Fruit fly (Drosophila melanogaster): Measurements from ENCODE around the gene ImpL1.

The ImpL1 gene

DNA sequence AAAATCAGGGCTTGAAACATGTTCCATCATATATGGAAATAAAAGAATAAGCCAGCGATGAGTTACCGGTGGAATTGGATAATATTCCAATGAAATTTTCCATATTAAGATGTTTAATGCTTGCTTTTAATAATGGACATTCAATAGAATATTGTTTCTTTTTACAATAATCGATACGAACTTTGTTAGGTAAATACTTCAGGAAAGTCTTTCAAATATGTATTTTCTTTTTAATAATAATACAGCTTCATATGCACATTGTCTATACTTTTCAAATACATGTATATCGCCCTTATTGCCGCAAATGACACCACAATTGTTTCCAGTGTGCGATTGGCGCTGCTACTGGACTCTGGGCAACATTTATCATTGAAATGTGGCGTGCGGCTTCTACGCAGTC lies 24.3 kb downstream of the ImpL1 start:
- TF ChIP-seq gl (tag; optimal IDR thresholded peaks at IDR 0.05) (no peak), CG14655 (GFP tag; optimal IDR thresholded peaks at IDR 0.05) (peak; percentile 67), Pif1B (GFP tag; optimal IDR thresholded peaks at IDR 0.05) (peak; percentile 42), CG9948 (tag; optimal IDR thresholded peaks at IDR 0.05) (peak; percentile 40), CG8159 (tag; optimal IDR thresholded peaks at IDR 0.05) (peak; percentile 72), CG12605 (GFP tag; IDR thresholded peaks at IDR 0.05) (no peak), CG32121 (GFP tag; IDR thresholded peaks at IDR 0.05) (no peak), CG15710 (tag; optimal IDR thresholded peaks at IDR 0.05) (peak; percentile 52), EcR (GFP tag; optimal IDR thresholded peaks at IDR 0.05) (no peak), Ets98B (GFP tag; IDR thresholded peaks at IDR 0.05) (no peak), D1 (tag; optimal IDR thresholded peaks at IDR 0.05) (peak; percentile 26), CG13204 (GFP tag; optimal IDR thresholded peaks at IDR 0.05) (peak; percentile 7), CG4496 (GFP tag; IDR thresholded peaks at IDR 0.05) (no peak), CG10348 (GFP tag; IDR thresholded peaks at IDR 0.05) (no peak), CG8301 (tag; optimal IDR thresholded peaks at IDR 0.05) (peak; percentile 29), CG34367 (tag; optimal IDR thresholded peaks at IDR 0.05) (peak; percentile 35), Pif1A (GFP tag; optimal IDR thresholded peaks at IDR 0.05) (peak; percentile 38), CG17806 (tag; optimal IDR thresholded peaks at IDR 0.05) (peak; percentile 46), rn (GFP tag; IDR thresholded peaks at IDR 0.05) (no peak), Snoo (tag; optimal IDR thresholded peaks at IDR 0.05) (peak; percentile 41), fd96Ca (GFP tag; IDR thresholded peaks at IDR 0.05) (no peak)

DNA sequence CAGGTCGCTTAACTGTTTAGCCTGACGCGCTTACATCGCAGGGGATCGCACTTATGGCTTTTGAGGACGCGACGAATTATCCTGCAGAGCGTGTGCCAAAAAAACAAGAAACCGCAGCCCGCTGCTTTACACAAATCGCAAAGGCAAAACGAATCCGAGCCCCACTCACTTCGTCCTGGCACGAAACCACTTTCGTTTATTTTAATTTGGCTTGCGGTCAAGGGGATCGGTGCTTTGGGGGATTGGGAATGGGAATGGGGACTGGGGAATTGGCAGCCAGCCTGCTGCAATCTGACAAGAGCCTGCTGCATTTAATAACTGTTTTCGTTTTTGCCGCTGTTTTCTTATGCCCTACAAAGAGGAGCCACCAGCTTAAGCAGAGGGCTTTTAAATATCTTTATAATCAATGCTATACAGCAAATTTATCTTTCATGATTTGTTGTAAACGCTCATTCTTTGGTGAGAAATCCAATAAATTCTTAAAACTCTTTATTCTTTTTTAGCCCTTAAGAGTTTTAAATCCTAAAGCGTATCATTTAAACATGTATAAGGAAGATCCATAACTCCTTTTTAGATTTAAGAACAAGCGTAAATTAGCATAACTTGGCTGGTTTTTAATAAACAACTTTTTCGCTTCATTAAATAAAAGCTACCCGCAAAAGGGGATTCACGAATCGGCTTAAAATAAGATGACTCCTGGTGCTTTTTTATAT lies 27.4 kb downstream of the ImpL1 start:
- TF ChIP-seq Pif1A (GFP tag; optimal IDR thresholded peaks at IDR 0.05) (no peak), CG17806 (tag; optimal IDR thresholded peaks at IDR 0.05) (peak; percentile 7), Snoo (tag; optimal IDR thresholded peaks at IDR 0.05) (peak; percentile 51), gl (tag; optimal IDR thresholded peaks at IDR 0.05) (no peak), CG32121 (GFP tag; IDR thresholded peaks at IDR 0.05) (no peak), Ets98B (GFP tag; IDR thresholded peaks at IDR 0.05) (no peak), CG10348 (GFP tag; IDR thresholded peaks at IDR 0.05) (no peak), Pif1B (GFP tag; optimal IDR thresholded peaks at IDR 0.05) (peak; percentile 11), CG8159 (tag; optimal IDR thresholded peaks at IDR 0.05) (peak; percentile 66), CG8301 (tag; optimal IDR thresholded peaks at IDR 0.05) (no peak), CG9948 (tag; optimal IDR thresholded peaks at IDR 0.05) (peak; percentile 5), CG13204 (GFP tag; optimal IDR thresholded peaks at IDR 0.05) (no peak), D1 (tag; optimal IDR thresholded peaks at IDR 0.05) (no peak), CG34367 (tag; optimal IDR thresholded peaks at IDR 0.05) (peak; percentile 4), rn (GFP tag; IDR thresholded peaks at IDR 0.05) (no peak), EcR (GFP tag; optimal IDR thresholded peaks at IDR 0.05) (no peak), CG15710 (tag; optimal IDR thresholded peaks at IDR 0.05) (peak; percentile 52), CG14655 (GFP tag; optimal IDR thresholded peaks at IDR 0.05) (no peak), fd96Ca (GFP tag; IDR thresholded peaks at IDR 0.05) (no peak), CG4496 (GFP tag; IDR thresholded peaks at IDR 0.05) (no peak), CG12605 (GFP tag; IDR thresholded peaks at IDR 0.05) (no peak)

DNA sequence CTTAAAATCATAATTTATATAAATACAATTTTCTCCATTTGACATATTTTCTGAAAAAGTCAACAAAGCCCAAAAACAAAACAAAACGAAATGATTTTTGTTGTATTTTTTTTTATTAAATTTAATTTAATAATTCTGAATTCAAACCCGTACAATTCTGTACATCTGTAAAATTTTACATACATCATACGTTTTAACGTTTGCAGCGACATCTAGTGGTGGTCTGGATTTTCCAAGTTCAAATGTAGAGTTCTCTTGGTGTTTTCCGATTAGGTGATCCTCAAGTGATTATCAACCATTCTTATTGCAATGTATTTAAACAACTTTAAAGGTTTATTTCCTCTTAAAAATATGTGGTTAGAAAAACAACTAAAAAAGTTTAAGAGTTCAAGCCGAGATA lies 28.4 kb downstream of the ImpL1 start:
- peak; percentile 25 for TF ChIP-seq EcR (GFP tag; optimal IDR thresholded peaks at IDR 0.05)
- no peak for TF ChIP-seq CG14655 (GFP tag; optimal IDR thresholded peaks at IDR 0.05)
- no peak for TF ChIP-seq CG4496 (GFP tag; IDR thresholded peaks at IDR 0.05)
- no peak for TF ChIP-seq Pif1A (GFP tag; optimal IDR thresholded peaks at IDR 0.05)
- TF ChIP-seq CG12605 (GFP tag; IDR thresholded peaks at IDR 0.05): no peak
- no peak for TF ChIP-seq fd96Ca (GFP tag; IDR thresholded peaks at IDR 0.05)
- peak; percentile 93 for TF ChIP-seq D1 (tag; optimal IDR thresholded peaks at IDR 0.05)

DNA sequence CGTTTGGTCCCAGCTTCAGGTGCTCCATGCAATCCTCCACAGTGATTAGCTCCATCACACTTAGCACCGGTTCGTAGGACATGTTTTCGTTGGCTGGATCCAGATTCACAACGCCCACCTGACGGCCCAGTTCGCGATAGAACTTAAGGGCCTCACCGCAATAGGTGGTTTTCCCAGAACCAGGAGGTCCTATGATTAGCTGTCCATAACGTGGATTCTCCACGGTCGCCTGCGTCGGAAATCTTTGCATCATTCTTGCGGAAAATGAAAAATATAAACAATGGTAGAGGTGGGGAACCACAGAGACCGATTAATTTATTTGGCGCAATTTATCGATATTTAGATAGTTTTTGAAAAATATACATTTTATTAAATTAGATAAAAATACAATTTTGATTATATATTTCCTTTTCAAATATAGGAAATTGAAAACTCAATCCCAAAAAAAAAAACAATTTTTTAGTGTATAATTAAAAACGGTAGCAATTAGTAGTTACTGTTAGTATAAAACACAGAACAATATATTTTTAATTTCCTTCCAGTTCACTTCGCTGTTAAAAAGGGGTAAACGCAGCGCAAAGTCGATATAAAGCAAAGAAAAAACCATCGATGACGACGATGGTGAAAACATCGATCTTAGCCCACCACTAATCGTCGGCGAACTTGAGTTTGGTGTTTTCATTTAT lies 29.8 kb downstream of the ImpL1 start, which contains the start of the genes CG10222 and flr:
Gene CG10222 (minus strand): TSS at position 254 of the 686 bp plus-strand sequence.
Gene flr (plus strand): TSS at position 644 of the 686 bp plus-strand sequence.
- TF ChIP-seq Snoo (tag; optimal IDR thresholded peaks at IDR 0.05): no peak
- TF ChIP-seq EcR (GFP tag; optimal IDR thresholded peaks at IDR 0.05): no peak
- TF ChIP-seq CG12605 (GFP tag; IDR thresholded peaks at IDR 0.05): no peak
- no peak for TF ChIP-seq CG17806 (tag; optimal IDR thresholded peaks at IDR 0.05)
- no peak for TF ChIP-seq CG34367 (tag; optimal IDR thresholded peaks at IDR 0.05)
- no peak for TF ChIP-seq CG8301 (tag; optimal IDR thresholded peaks at IDR 0.05)
- TF ChIP-seq fd96Ca (GFP tag; IDR thresholded peaks at IDR 0.05): no peak
- no peak for TF ChIP-seq CG10348 (GFP tag; IDR thresholded peaks at IDR 0.05)
- TF ChIP-seq CG14655 (GFP tag; optimal IDR thresholded peaks at IDR 0.05): no peak
- TF ChIP-seq CG4496 (GFP tag; IDR thresholded peaks at IDR 0.05): no peak
- TF ChIP-seq Pif1B (GFP tag; optimal IDR thresholded peaks at IDR 0.05): no peak
- no peak for TF ChIP-seq CG13204 (GFP tag; optimal IDR thresholded peaks at IDR 0.05)
- no peak for TF ChIP-seq rn (GFP tag; IDR thresholded peaks at IDR 0.05)
- peak; percentile 39 for TF ChIP-seq CG8159 (tag; optimal IDR thresholded peaks at IDR 0.05)
- TF ChIP-seq D1 (tag; optimal IDR thresholded peaks at IDR 0.05): no peak
- no peak for TF ChIP-seq Pif1A (GFP tag; optimal IDR thresholded peaks at IDR 0.05)
- no peak for TF ChIP-seq gl (tag; optimal IDR thresholded peaks at IDR 0.05)
- TF ChIP-seq CG9948 (tag; optimal IDR thresholded peaks at IDR 0.05): no peak
- peak; percentile 17; the same call in 1 of the 2 replicates for TF ChIP-seq CG32121 (GFP tag; IDR thresholded peaks at IDR 0.05)
- peak; percentile 8 for TF ChIP-seq CG15710 (tag; optimal IDR thresholded peaks at IDR 0.05)
- no peak for TF ChIP-seq Ets98B (GFP tag; IDR thresholded peaks at IDR 0.05)

DNA sequence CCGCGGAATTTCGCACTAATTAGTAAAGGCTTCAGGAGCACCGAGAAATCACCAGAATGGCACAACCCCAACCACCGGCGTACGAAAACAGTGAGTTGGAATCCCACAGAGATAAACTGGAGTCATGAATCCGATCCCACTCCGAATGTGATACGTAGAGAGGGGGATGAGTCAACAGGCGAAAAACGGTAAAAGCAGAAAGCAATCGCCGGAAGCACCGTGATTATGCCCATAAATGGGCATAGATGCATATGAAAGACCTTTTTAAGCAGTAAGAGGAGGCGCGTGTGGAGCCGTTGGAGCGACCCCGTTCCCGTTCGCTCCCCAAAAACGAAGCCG lies 30.3 kb downstream of the ImpL1 start:
- no peak for TF ChIP-seq CG14655 (GFP tag; optimal IDR thresholded peaks at IDR 0.05)
- no peak for TF ChIP-seq CG9948 (tag; optimal IDR thresholded peaks at IDR 0.05)
- TF ChIP-seq CG34367 (tag; optimal IDR thresholded peaks at IDR 0.05): no peak
- no peak for TF ChIP-seq CG8301 (tag; optimal IDR thresholded peaks at IDR 0.05)
- TF ChIP-seq CG4496 (GFP tag; IDR thresholded peaks at IDR 0.05): no peak
- no peak for TF ChIP-seq rn (GFP tag; IDR thresholded peaks at IDR 0.05)
- TF ChIP-seq Pif1A (GFP tag; optimal IDR thresholded peaks at IDR 0.05): no peak
- TF ChIP-seq CG17806 (tag; optimal IDR thresholded peaks at IDR 0.05): no peak
- TF ChIP-seq gl (tag; optimal IDR thresholded peaks at IDR 0.05): no peak
- TF ChIP-seq Snoo (tag; optimal IDR thresholded peaks at IDR 0.05): no peak
- no peak for TF ChIP-seq Ets98B (GFP tag; IDR thresholded peaks at IDR 0.05)
- TF ChIP-seq D1 (tag; optimal IDR thresholded peaks at IDR 0.05): no peak
- TF ChIP-seq EcR (GFP tag; optimal IDR thresholded peaks at IDR 0.05): no peak
- no peak for TF ChIP-seq CG32121 (GFP tag; IDR thresholded peaks at IDR 0.05)

All from whole organism, pupa.